Fruit fly (Drosophila melanogaster) whole organism, embryonic: ENCODE measurements around the gene CG8891.
A peak's percentile ranks its signal among the peaks of the same experiment; 100 is the strongest.

Source experiments
- CG10274 ChIP-seq: fragments of 200-800 bp; sonication (Bioruptor generic); optimal IDR thresholded peaks from 3 replicates; lab custom pipeline; 2017; ENCODE audit warnings: missing biosample characterization, mild to moderate bottlenecking, missing genetic modification characterization
- CG10366 ChIP-seq: fragments of 200-800 bp; sonication (Bioruptor generic); IDR thresholded peaks from 2 replicates; pipeline ENCODE4 v1.3.6; 2022; ENCODE audit warnings: missing biosample characterization, missing genetic modification characterization
- CG11093 ChIP-seq: fragments of 200-800 bp; sonication (Bioruptor generic); IDR thresholded peaks from 3 replicates; pipeline ENCODE4 v1.3.6; 2022; ENCODE audit warnings: missing biosample characterization, missing genetic modification characterization
- CG11504 ChIP-seq: fragments of 200-800 bp; sonication (Bioruptor generic); optimal IDR thresholded peaks from 3 replicates; lab custom pipeline; 2019; ENCODE audit warnings: missing biosample characterization, mild to moderate bottlenecking, missing genetic modification characterization, moderate library complexity
- CG12071 ChIP-seq: fragments of 200-800 bp; sonication (Bioruptor generic); optimal IDR thresholded peaks from 3 replicates; lab custom pipeline; 2018; ENCODE audit warnings: missing biosample characterization, mild to moderate bottlenecking, missing genetic modification characterization
- CG15269 ChIP-seq: fragments of 200-800 bp; sonication (Bioruptor generic); optimal IDR thresholded peaks from 2 replicates; lab custom pipeline; 2018; ENCODE audit warnings: missing biosample characterization, mild to moderate bottlenecking, missing genetic modification characterization, moderate library complexity
- CG18619 ChIP-seq: fragments of 200-800 bp; sonication (Bioruptor generic); optimal IDR thresholded peaks from 3 replicates; lab custom pipeline; 2017; ENCODE audit warnings: missing biosample characterization, mild to moderate bottlenecking, missing genetic modification characterization
- CG34376 ChIP-seq: fragments of 200-800 bp; sonication (Bioruptor generic); optimal IDR thresholded peaks from 2 replicates; lab custom pipeline; 2018; ENCODE audit warnings: missing biosample characterization, mild to moderate bottlenecking, missing genetic modification characterization
- CG7271 ChIP-seq: fragments of 200-800 bp; sonication (Bioruptor generic); optimal IDR thresholded peaks from 2 replicates; lab custom pipeline; 2018; ENCODE audit warnings: missing biosample characterization, mild to moderate bottlenecking, missing genetic modification characterization, moderate library complexity
- CG8290 ChIP-seq, 3 experiments: fragments of 200-800 bp; sonication (Bioruptor generic); optimal IDR thresholded peaks; 2 replicates each; lab custom pipeline; 2016 to 2019; ENCODE audit warnings: missing biosample characterization in 3 of 3, missing genetic modification characterization in 3 of 3, mild to moderate bottlenecking in 2 of 3, moderate library complexity in 1 of 3
- D19B ChIP-seq: fragments of 200-800 bp; sonication (Bioruptor generic); optimal IDR thresholded peaks from 2 replicates; lab custom pipeline; 2017; ENCODE audit warnings: missing biosample characterization, mild to moderate bottlenecking, missing genetic modification characterization
- Doc3 ChIP-seq: fragments of 200-800 bp; sonication (Bioruptor generic); IDR thresholded peaks from 3 replicates; pipeline ENCODE4 v1.3.6; 2022; ENCODE audit warnings: missing biosample characterization, missing genetic modification characterization; ENCODE audit not compliant: partially characterized antibody
- Ets65A ChIP-seq: fragments of 200-800 bp; sonication (Bioruptor generic); peaks from one replicate; lab custom pipeline; 2016; ENCODE audit warnings: missing biosample characterization, missing genetic modification characterization
- Fer1 ChIP-seq: fragments of 200-800 bp; sonication (Bioruptor generic); optimal IDR thresholded peaks from 2 replicates; lab custom pipeline; 2017; ENCODE audit warnings: missing biosample characterization, mild to moderate bottlenecking, missing genetic modification characterization
- GATAe ChIP-seq: fragments of 200-800 bp; sonication (Bioruptor generic); conservative IDR thresholded peaks from 2 replicates; pipeline ENCODE4 v1.3.6; 2022; ENCODE audit warnings: missing biosample characterization, missing genetic modification characterization
- HLH3B ChIP-seq: fragments of 200-800 bp; sonication (Bioruptor generic); IDR thresholded peaks from 2 replicates; pipeline ENCODE4 v1.3.6; 2022; ENCODE audit warnings: missing biosample characterization, missing genetic modification characterization
- HLHmδ ChIP-seq: fragments of 200-800 bp; sonication (Bioruptor generic); optimal IDR thresholded peaks from 2 replicates; lab custom pipeline; 2018; ENCODE audit warnings: missing biosample characterization, mild to moderate bottlenecking, missing genetic modification characterization, moderate library complexity
- Jarid2 ChIP-seq: fragments of 200-800 bp; sonication (Bioruptor generic); optimal IDR thresholded peaks from 3 replicates; lab custom pipeline; 2017; ENCODE audit warnings: mild to moderate bottlenecking, missing biosample characterization, missing genetic modification reagents, missing genetic modification characterization
- Max ChIP-seq: fragments of 200-800 bp; sonication (Bioruptor generic); optimal IDR thresholded peaks from 2 replicates; lab custom pipeline; 2016; ENCODE audit warnings: missing biosample characterization, mild to moderate bottlenecking, missing genetic modification characterization
- Meics ChIP-seq: fragments of 200-800 bp; sonication (Bioruptor generic); optimal IDR thresholded peaks from 2 replicates; lab custom pipeline; 2017; ENCODE audit warnings: missing biosample characterization, mild to moderate bottlenecking, missing genetic modification characterization
- Pdp1 ChIP-seq, 2 experiments: fragments of 200-800 bp; sonication (Bioruptor generic); optimal IDR thresholded peaks; 3 replicates each; lab custom pipeline; 2016; ENCODE audit warnings: missing biosample characterization in 2 of 2, missing genetic modification characterization in 2 of 2, mild to moderate bottlenecking in 1 of 2, moderate library complexity in 1 of 2
- Side ChIP-seq: fragments of 200-800 bp; sonication (Bioruptor generic); optimal IDR thresholded peaks from 2 replicates; lab custom pipeline; 2016; ENCODE audit warnings: missing biosample characterization, missing genetic modification characterization
- bab2 ChIP-seq: fragments of 200-800 bp; sonication (Bioruptor generic); optimal IDR thresholded peaks from 2 replicates; lab custom pipeline; 2016; ENCODE audit warnings: missing biosample characterization, missing genetic modification characterization
- chif ChIP-seq, 2 experiments: fragments of 200-800 bp; sonication (Bioruptor generic); optimal IDR thresholded peaks; 3 replicates each; lab custom pipeline; 2016; ENCODE audit warnings: missing biosample characterization in 2 of 2, missing genetic modification characterization in 2 of 2
- chinmo ChIP-seq: fragments of 200-800 bp; sonication (Bioruptor generic); IDR thresholded peaks from 4 replicates; pipeline ENCODE4 v1.3.6; 2022; ENCODE audit warnings: missing biosample characterization, missing genetic modification characterization; ENCODE audit not compliant: partially characterized antibody
- cwo ChIP-seq: fragments of 200-800 bp; sonication (Bioruptor generic); optimal IDR thresholded peaks from 3 replicates; lab custom pipeline; 2017; ENCODE audit warnings: missing biosample characterization, missing genetic modification characterization, mild to moderate bottlenecking, moderate library complexity, missing genetic modification reagents
- dan ChIP-seq: fragments of 200-800 bp; sonication (Bioruptor generic); IDR thresholded peaks from 2 replicates; pipeline ENCODE4 v1.3.6; 2022; ENCODE audit warnings: missing biosample characterization, missing genetic modification characterization
- danr ChIP-seq: fragments of 200-800 bp; sonication (Bioruptor generic); IDR thresholded peaks from 2 replicates; pipeline ENCODE4 v1.3.6; 2022; ENCODE audit warnings: missing biosample characterization, missing genetic modification characterization
- dm ChIP-seq: fragments of 200-800 bp; sonication (Bioruptor generic); optimal IDR thresholded peaks from 3 replicates; lab custom pipeline; 2016; ENCODE audit warnings: missing biosample characterization, missing genetic modification characterization
- eyg ChIP-seq: fragments of 200-800 bp; sonication (Bioruptor generic); optimal IDR thresholded peaks from 3 replicates; lab custom pipeline; 2016; ENCODE audit warnings: missing biosample characterization, missing genetic modification characterization
- fd96Cb ChIP-seq: fragments of 200-800 bp; sonication (Bioruptor generic); optimal IDR thresholded peaks from 2 replicates; lab custom pipeline; 2018; ENCODE audit warnings: missing biosample characterization, mild to moderate bottlenecking, missing genetic modification characterization, moderate library complexity
- fru ChIP-seq: fragments of >200 bp; optimal IDR thresholded peaks from 2 replicates; lab custom pipeline; 2017
- nerfin-2 ChIP-seq: fragments of 200-800 bp; sonication (Bioruptor generic); IDR thresholded peaks from 2 replicates; pipeline ENCODE4 v1.3.6; 2022; ENCODE audit warnings: missing biosample characterization, missing genetic modification characterization; ENCODE audit not compliant: partially characterized antibody
- row ChIP-seq: fragments of 200-800 bp; sonication (Bioruptor generic); IDR thresholded peaks from 3 replicates; pipeline ENCODE4 v1.3.6; 2022; ENCODE audit warnings: missing biosample characterization, missing genetic modification characterization
- sc ChIP-seq, 3 experiments: fragments of >200 bp in 2 of 3; fragments of 200-800 bp in 1 of 3; sonication (Bioruptor generic) in 1 of 3; optimal IDR thresholded peaks; 2 replicates in 2 of 3; 3 replicates in 1 of 3; lab custom pipeline; 2017; ENCODE audit warnings: mild to moderate bottlenecking in 1 of 3, missing biosample characterization in 1 of 3, missing genetic modification characterization in 1 of 3, missing genetic modification reagents in 1 of 3
- sens ChIP-seq: fragments of 200-800 bp; sonication (Bioruptor generic); peaks from one replicate; lab custom pipeline; 2016; ENCODE audit warnings: missing biosample characterization, missing genetic modification characterization
- sens-2 ChIP-seq: fragments of 200-800 bp; sonication (Bioruptor generic); IDR thresholded peaks from 2 replicates; pipeline ENCODE4 v1.3.6; 2022; ENCODE audit warnings: missing biosample characterization, missing genetic modification characterization
- sob ChIP-seq: fragments of 200-800 bp; sonication (Bioruptor generic); IDR thresholded peaks from 2 replicates; pipeline ENCODE4 v1.3.6; 2022; ENCODE audit warnings: missing biosample characterization, missing genetic modification characterization
- sug ChIP-seq: fragments of 200-800 bp; optimal IDR thresholded peaks from 2 replicates; lab custom pipeline; 2019; ENCODE audit warnings: missing biosample characterization, mild to moderate bottlenecking, missing genetic modification characterization, moderate library complexity
- ttk ChIP-seq: fragments of 200-800 bp; sonication (Bioruptor generic); IDR thresholded peaks from 2 replicates; pipeline ENCODE4 v2.1.2; 2022; ENCODE audit warnings: missing biosample characterization, missing genetic modification characterization
- twi ChIP-seq: fragments of 200-800 bp; optimal IDR thresholded peaks from 2 replicates; lab custom pipeline; 2019; ENCODE audit warnings: missing biosample characterization, mild to moderate bottlenecking, missing genetic modification characterization, moderate library complexity

The CG8891 gene

DNA sequence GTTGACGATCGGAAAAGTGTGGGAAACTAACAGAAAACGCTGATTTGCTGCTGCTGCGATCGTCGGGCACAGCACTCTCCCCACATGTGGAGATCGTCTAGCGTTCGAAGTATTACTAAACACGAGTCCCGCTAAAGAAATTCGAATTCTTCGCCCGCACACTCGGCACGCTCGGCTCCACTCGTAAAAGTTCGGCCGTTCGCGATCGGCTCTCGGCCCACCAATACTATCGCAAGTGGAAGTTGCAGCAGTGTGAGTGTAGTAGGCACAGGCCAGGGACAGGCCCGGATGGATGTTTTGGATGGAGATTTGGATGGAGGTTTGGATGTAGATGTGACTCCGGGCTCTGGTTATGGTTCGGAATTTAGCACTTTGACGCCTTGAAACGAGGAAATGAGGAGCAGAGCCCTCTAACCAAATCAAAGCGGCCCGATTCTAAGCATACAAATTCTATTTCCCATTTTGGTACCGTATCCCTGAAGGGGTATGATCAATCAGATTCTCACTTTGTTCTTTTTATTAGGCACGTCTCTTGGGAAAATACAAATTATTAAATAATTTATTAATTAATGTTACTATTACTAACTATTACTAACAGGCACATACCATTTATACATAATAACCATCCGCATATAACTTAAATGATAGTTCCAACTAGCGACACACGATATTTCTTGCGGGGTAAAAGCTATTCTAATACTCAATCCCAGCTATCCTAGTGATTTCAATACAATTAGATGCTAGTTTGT is 48.3 kb upstream of the CG8891 start (continued):
- TF ChIP-seq D19B (peak; percentile 92), Jarid2 (GFP tag; lab: Kevin White, UChicago) (peak; percentile 33), row (GFP tag; lab: Robert Waterston, UW) (peak; percentile 57; the same call in 2 of the 3 replicates), Doc3 (GFP tag; lab: Robert Waterston, UW) (0 out of 3 replicates have a peak, but pooled peaks have one; percentile 30), CG34376 (GFP tag; lab: Kevin White, UChicago) (peak; percentile 95), fru (lab: Kevin White, UChicago) (no peak), sug (tag; lab: Kevin White, UChicago) (peak; percentile 55), CG11504 (tag; lab: Kevin White, UChicago) (peak; percentile 11), CG11093 (GFP tag; lab: Robert Waterston, UW) (no peak), CG18619 (GFP tag; lab: Kevin White, UChicago) (no peak), dm (no peak), Max (GFP tag; lab: Kevin White, UChicago) (no peak), nerfin-2 (GFP tag; lab: Robert Waterston, UW) (no peak), Meics (GFP tag; lab: Kevin White, UChicago) (no peak), fd96Cb (tag; lab: Kevin White, UChicago) (no peak)
- TF ChIP-seq, all 482 proteins: peak for 19

DNA sequence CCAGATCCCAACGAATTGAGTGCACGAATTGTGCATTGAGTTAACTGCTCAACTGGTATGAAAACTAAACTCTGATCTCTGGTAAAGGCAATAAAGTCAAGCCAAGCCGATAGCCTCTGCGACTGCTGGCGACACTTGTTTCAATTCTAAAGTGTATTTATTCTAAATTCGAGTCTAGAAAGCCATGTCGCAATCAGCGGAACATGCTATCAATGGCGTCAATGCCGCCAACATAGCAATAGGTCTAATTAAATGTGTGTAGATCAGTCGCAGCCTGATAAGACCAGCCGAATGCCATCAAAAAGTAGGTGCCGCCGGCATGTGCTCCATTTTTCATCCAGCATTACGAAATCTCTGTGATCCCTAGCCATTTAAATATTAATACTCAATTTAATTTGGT is 46.4 kb upstream of the CG8891 start:
- TF ChIP-seq HLH3B (GFP tag; lab: Robert Waterston, UW), result no peak
- TF ChIP-seq cwo, result peak; percentile 34
- TF ChIP-seq sug (tag; lab: Kevin White, UChicago), result peak; percentile 50
- TF ChIP-seq Ets65A (GFP tag; lab: Kevin White, UChicago), result peak; percentile 8
- no peak for TF ChIP-seq Fer1 (GFP tag; lab: Kevin White, UChicago)
- TF ChIP-seq GATAe (GFP tag; lab: Robert Waterston, UW), result no peak
- TF ChIP-seq CG34376 (GFP tag; lab: Kevin White, UChicago), result peak; percentile 82
- 0 out of 4 replicates have a peak, but pooled peaks have one; percentile 16 for TF ChIP-seq chinmo (GFP tag; lab: Robert Waterston, UW)
- peak in 1 of 2 experiments; percentile 27 for TF ChIP-seq Pdp1 (GFP tag; optimal IDR thresholded peaks at IDR 0.05; lab: Kevin White, UChicago)

DNA sequence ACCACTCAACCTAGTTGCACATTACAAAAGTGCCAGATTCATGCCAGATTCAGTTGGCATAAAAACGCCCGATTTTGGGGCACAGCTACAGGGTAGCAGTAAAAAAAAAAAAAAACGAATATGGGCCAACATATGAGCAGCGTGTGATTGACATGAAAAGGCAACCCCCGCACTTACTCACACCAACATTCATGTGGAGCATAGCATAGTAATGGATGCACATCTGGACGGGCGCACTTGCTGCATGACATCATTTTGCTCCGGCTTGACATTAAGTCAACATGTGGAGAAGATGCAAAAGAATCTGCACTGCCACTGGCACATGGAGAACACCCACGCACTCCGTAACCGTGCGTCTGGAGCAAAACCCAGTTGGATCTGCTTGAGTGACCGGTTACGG is 43.4 kb upstream of the CG8891 start:
- peak; percentile 88 for TF ChIP-seq Ets65A (GFP tag; lab: Kevin White, UChicago)
- TF ChIP-seq CG15269, result no peak
- no peak for TF ChIP-seq dan (GFP tag; lab: Robert Waterston, UW)
- TF ChIP-seq bab2 (GFP tag; lab: Kevin White, UChicago), result no peak
- TF ChIP-seq Side (GFP tag; lab: Kevin White, UChicago), result no peak
- no peak for TF ChIP-seq CG7271 (tag; lab: Kevin White, UChicago)
- no peak for TF ChIP-seq eyg (GFP tag; lab: Kevin White, UChicago)
- no peak for TF ChIP-seq CG8290 (GFP tag; optimal IDR thresholded peaks at IDR 0.05; lab: Kevin White, UChicago)
- no peak for TF ChIP-seq CG8290 (tag; optimal IDR thresholded peaks at IDR 0.05; lab: Kevin White, UChicago)
- TF ChIP-seq twi, result peak; percentile 79
- no peak for TF ChIP-seq CG12071 (GFP tag; lab: Kevin White, UChicago)
- TF ChIP-seq sc (optimal IDR thresholded peaks at IDR 0.05; lab: Kevin White, UChicago), result no peak
- no peak for TF ChIP-seq sc (GFP tag; optimal IDR thresholded peaks at IDR 0.05; lab: Kevin White, UChicago)

DNA sequence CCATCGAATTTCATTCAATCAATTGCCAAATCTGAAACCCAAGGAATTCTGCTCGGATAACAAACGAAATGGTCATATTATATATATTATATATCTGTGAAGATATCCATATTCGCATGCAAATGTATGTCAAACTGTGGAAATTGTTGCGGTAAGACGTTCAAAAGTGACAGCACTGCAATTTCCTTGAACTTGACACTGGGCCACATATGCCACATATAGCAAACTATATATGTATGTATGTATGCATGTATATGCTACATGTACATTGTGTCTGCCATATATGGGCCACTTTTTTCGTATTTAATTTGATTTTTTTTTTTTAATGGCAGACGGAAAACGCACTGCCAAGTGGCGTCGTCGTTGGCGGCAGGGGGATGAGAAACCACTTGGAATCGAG is 41.3 kb upstream of the CG8891 start:
- no peak for TF ChIP-seq ttk (GFP tag; lab: Robert Waterston, UW)
- no peak for TF ChIP-seq danr (GFP tag; lab: Robert Waterston, UW)
- no peak for TF ChIP-seq CG10366 (GFP tag; lab: Robert Waterston, UW)
- no peak for TF ChIP-seq sob
- TF ChIP-seq CG10274, result no peak
- TF ChIP-seq chif (GFP tag; optimal IDR thresholded peaks at IDR 0.05; lab: Kevin White, UChicago), result no peak
- TF ChIP-seq sens (GFP tag; lab: Kevin White, UChicago), result peak; percentile 10
- TF ChIP-seq HLHmδ (GFP tag; lab: Kevin White, UChicago), result no peak
- no peak for TF ChIP-seq sens-2 (GFP tag; lab: Robert Waterston, UW)
